Worm (Caenorhabditis elegans): Measurements from ENCODE around the gene nhr-143.

DNA sequence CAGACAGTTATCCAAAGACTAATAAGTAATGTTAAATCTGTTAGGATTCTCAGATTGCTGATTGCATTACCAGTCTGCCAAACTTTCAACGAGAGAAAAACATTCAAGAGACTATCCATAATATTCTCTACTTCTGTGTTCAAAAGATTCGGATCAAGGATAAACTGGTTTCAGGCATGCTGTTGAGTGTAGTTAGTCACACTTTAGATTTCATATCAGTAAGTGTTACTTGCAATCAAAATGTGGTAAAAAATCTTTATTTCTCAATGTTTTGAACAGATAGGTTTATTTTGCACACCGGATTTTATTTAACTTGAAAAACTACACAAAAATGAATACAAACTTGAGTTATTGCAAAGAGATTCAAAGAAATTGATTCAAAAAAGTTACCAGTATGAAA, 47.3 kb upstream of the nhr-143 start, which contains the start of gene oac-41:
- no peak for TF ChIP-seq tbx-37 (GFP tag; conservative IDR thresholded peaks at IDR 0.05)
- TF ChIP-seq flt-1 (GFP tag; IDR thresholded peaks at IDR 0.05), result no peak
- no peak for TF ChIP-seq hmbx-1 (tag; optimal IDR thresholded peaks at IDR 0.05)
- no peak for TF ChIP-seq ama-1 (optimal IDR thresholded peaks at IDR 0.05)
- TF ChIP-seq ets-7 (tag; optimal IDR thresholded peaks at IDR 0.05), result no peak
- no peak for TF ChIP-seq ceh-36 (tag; optimal IDR thresholded peaks at IDR 0.05)
- no peak for TF ChIP-seq scrt-1 (GFP tag; IDR thresholded peaks at IDR 0.05)
- no peak for TF ChIP-seq hnd-1 (tag; optimal IDR thresholded peaks at IDR 0.05)
- TF ChIP-seq hmg-4 (GFP tag; optimal IDR thresholded peaks at IDR 0.05), result no peak
